Fruit fly (Drosophila melanogaster) whole organism, prepupa: Measurements from ENCODE around the gene CG18170.

Source experiments
- Smox ChIP-seq: fragments of 200-800 bp; sonication (Bioruptor generic); optimal IDR thresholded peaks from 3 replicates; lab custom pipeline; 2016; ENCODE audit warnings: missing biosample characterization, missing genetic modification characterization
- Sox102F ChIP-seq: fragments of 200-800 bp; sonication (Bioruptor generic); optimal IDR thresholded peaks from 2 replicates; lab custom pipeline; 2016; ENCODE audit warnings: missing biosample characterization, mild to moderate bottlenecking, missing genetic modification characterization

DNA sequence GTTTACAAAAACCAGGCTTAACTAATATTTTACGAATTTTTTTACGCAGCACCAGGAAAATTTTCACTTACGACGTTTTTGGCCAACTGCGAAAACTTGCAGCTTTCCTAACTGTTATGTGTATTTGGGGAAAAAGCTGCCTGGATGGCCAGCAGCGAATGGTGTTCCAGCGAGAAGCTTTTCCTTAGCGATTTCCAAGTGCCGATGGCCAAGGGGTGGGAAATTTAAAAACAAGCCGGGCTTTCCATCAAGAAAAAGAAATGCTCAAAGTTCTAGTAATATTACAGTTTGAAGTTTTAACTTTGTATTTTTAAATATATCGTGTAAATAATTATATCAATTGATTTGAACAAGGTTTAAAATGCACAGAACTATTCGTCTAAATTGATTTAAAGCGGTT lies 34.9 kb downstream of the CG18170 start, which contains the start of gene nSyb:
- no peak for TF ChIP-seq Smox (GFP tag; lab: Kevin White, UChicago)
- no peak for TF ChIP-seq Sox102F (GFP tag; lab: Kevin White, UChicago)
